Fruit fly (Drosophila melanogaster) whole organism, adult: ENCODE results near the gene CG13694.

ENCODE experiments used
- Clk ChIP-seq: fragments of 200-800 bp; sonication (Bioruptor generic); optimal IDR thresholded peaks from 2 replicates; lab custom pipeline; 2017; ENCODE audit warnings: missing biosample characterization, missing genetic modification characterization
- bab1 ChIP-seq: fragments of 200-800 bp; sonication (Bioruptor generic); optimal IDR thresholded peaks from 3 replicates; lab custom pipeline; 2019; ENCODE audit warnings: missing biosample characterization, mild to moderate bottlenecking, missing genetic modification characterization, moderate library complexity
- cic ChIP-seq: fragments of 200-800 bp; sonication (Bioruptor generic); optimal IDR thresholded peaks from 2 replicates; lab custom pipeline; 2017; ENCODE audit warnings: missing biosample characterization, mild to moderate bottlenecking, missing genetic modification characterization, moderate library complexity
- toe ChIP-seq: fragments of 200-800 bp; sonication (Bioruptor generic); optimal IDR thresholded peaks from 2 replicates; lab custom pipeline; 2016; ENCODE audit warnings: missing biosample characterization, missing genetic modification characterization

dm6 chr2L:76048-76447 is 40.2 kb downstream of the CG13694 start, which contains the start of gene CG11374:
- no peak for TF ChIP-seq cic (GFP tag; lab: Kevin White, UChicago)
- no peak for TF ChIP-seq Clk (GFP tag; lab: Kevin White, UChicago)
- no peak for TF ChIP-seq toe (GFP tag; lab: Kevin White, UChicago)
- TF ChIP-seq bab1 (GFP tag; lab: Kevin White, UChicago): no peak
